Worm (Caenorhabditis elegans) whole organism, L2 larva: ENCODE results near the gene cnnm-1.

Source experiments
- ceh-82 ChIP-seq: fragments of 150-350 bp; optimal IDR thresholded peaks from 2 replicates; lab custom pipeline; 2014; ENCODE audit warnings: missing biosample characterization, missing genetic modification characterization
- elt-3 ChIP-seq: sonication (generic microtip); optimal IDR thresholded peaks from 2 replicates; lab custom pipeline; 2017; ENCODE audit warnings: missing biosample characterization, missing genetic modification characterization
- lin-11 ChIP-seq: fragments of 150-350 bp; sonication (generic microtip); optimal IDR thresholded peaks from 2 replicates; lab custom pipeline; 2014; ENCODE audit warnings: missing biosample characterization, missing genetic modification characterization, inconsistent platforms, mixed read lengths
- unc-55 ChIP-seq: fragments of 150-350 bp; sonication (generic microtip); optimal IDR thresholded peaks from 3 replicates; lab custom pipeline; 2014; ENCODE audit warnings: missing biosample characterization, missing genetic modification reagents, missing genetic modification characterization

DNA sequence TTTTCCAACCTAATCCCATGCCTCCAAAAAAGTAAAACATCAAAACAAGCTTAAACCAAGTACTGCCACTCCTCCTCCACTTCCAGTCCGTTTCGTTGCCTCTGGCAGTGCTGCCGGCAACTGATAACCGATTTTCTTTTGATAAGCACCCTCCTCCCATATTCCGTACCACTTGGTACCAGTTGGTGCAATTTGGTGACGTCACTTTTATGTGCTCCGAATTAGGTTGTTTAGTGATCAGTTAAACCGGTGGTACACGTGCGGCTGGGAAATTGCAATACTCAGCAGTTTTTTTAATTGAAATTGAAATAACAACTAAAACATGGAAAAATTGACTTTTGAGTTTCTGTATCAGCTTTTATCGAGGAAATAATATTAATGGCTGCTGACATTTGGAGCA lies 32.6 kb downstream of the cnnm-1 start:
- TF ChIP-seq elt-3 (tag; lab: Kevin White, UChicago): no peak
- no peak for TF ChIP-seq ceh-82 (tag; lab: Kevin White, UChicago)
- TF ChIP-seq unc-55 (GFP tag; lab: Kevin White, UChicago): no peak
- no peak for TF ChIP-seq lin-11
